Fruit fly (Drosophila melanogaster) whole organism, adult: ENCODE results near the gene Atox1.

ENCODE experiments used
- CG11617 ChIP-seq: fragments of 200-800 bp; sonication (Bioruptor generic); optimal IDR thresholded peaks from 2 replicates; lab custom pipeline; 2017; ENCODE audit warnings: mild to moderate bottlenecking, missing biosample characterization, missing genetic modification reagents, missing genetic modification characterization
- CG12768 ChIP-seq: fragments of 200-800 bp; sonication (Bioruptor generic); optimal IDR thresholded peaks from 2 replicates; lab custom pipeline; 2017; ENCODE audit warnings: missing biosample characterization, missing genetic modification characterization, mild to moderate bottlenecking, moderate library complexity, missing genetic modification reagents
- CG14711 ChIP-seq: fragments of 200-800 bp; sonication (Bioruptor generic); optimal IDR thresholded peaks from 2 replicates; lab custom pipeline; 2018; ENCODE audit warnings: missing biosample characterization, mild to moderate bottlenecking, missing genetic modification characterization, moderate library complexity
- CG1620 ChIP-seq: fragments of 200-800 bp; sonication (Bioruptor generic); optimal IDR thresholded peaks from 2 replicates; lab custom pipeline; 2016; ENCODE audit warnings: missing biosample characterization, missing genetic modification characterization
- CG33017 ChIP-seq: fragments of 200-800 bp; sonication (Bioruptor generic); optimal IDR thresholded peaks from 2 replicates; lab custom pipeline; 2018; ENCODE audit warnings: missing biosample characterization, mild to moderate bottlenecking, missing genetic modification characterization, moderate library complexity
- CG5204 ChIP-seq: fragments of 200-800 bp; sonication (Bioruptor generic); optimal IDR thresholded peaks from 2 replicates; lab custom pipeline; 2016; ENCODE audit warnings: missing biosample characterization, missing genetic modification characterization
- CG7045 ChIP-seq: fragments of 200-800 bp; sonication (Bioruptor generic); optimal IDR thresholded peaks from 2 replicates; lab custom pipeline; 2017; ENCODE audit warnings: missing biosample characterization, mild to moderate bottlenecking, missing genetic modification characterization
- CG7101 ChIP-seq: fragments of 200-800 bp; sonication (Bioruptor generic); optimal IDR thresholded peaks from 2 replicates; lab custom pipeline; 2018; ENCODE audit warnings: missing biosample characterization, mild to moderate bottlenecking, missing genetic modification characterization, moderate library complexity
- Clk ChIP-seq: fragments of 200-800 bp; sonication (Bioruptor generic); optimal IDR thresholded peaks from 2 replicates; lab custom pipeline; 2017; ENCODE audit warnings: missing biosample characterization, missing genetic modification characterization
- Crg-1 ChIP-seq: fragments of 200-800 bp; sonication (Bioruptor generic); optimal IDR thresholded peaks from 2 replicates; lab custom pipeline; 2016; ENCODE audit warnings: missing biosample characterization, missing genetic modification characterization
- Hr96 ChIP-seq: fragments of 200-800 bp; sonication (Bioruptor generic); optimal IDR thresholded peaks from 2 replicates; lab custom pipeline; 2016; ENCODE audit warnings: missing biosample characterization, missing genetic modification characterization
- Mnt ChIP-seq: fragments of 200-800 bp; sonication (Bioruptor generic); optimal IDR thresholded peaks from 2 replicates; lab custom pipeline; 2016; ENCODE audit warnings: missing biosample characterization, mild to moderate bottlenecking, missing genetic modification characterization
- bab1 ChIP-seq: fragments of 200-800 bp; sonication (Bioruptor generic); optimal IDR thresholded peaks from 3 replicates; lab custom pipeline; 2019; ENCODE audit warnings: missing biosample characterization, mild to moderate bottlenecking, missing genetic modification characterization, moderate library complexity
- cic ChIP-seq: fragments of 200-800 bp; sonication (Bioruptor generic); optimal IDR thresholded peaks from 2 replicates; lab custom pipeline; 2017; ENCODE audit warnings: missing biosample characterization, mild to moderate bottlenecking, missing genetic modification characterization, moderate library complexity
- cnc ChIP-seq, 2 experiments: fragments of >200 bp; optimal IDR thresholded peaks; 2 replicates each; lab custom pipeline; 2017
- kay ChIP-seq: fragments of 200-800 bp; sonication (Bioruptor generic); peaks from one replicate; lab custom pipeline; 2016; ENCODE audit warnings: missing biosample characterization, missing genetic modification characterization, borderline replicate concordance
- ovo ChIP-seq: fragments of 200-800 bp; sonication (Bioruptor generic); optimal IDR thresholded peaks from 2 replicates; lab custom pipeline; 2016; ENCODE audit warnings: missing biosample characterization, missing genetic modification characterization
- pad ChIP-seq: fragments of 200-800 bp; sonication (Bioruptor generic); optimal IDR thresholded peaks from 3 replicates; lab custom pipeline; 2017; ENCODE audit warnings: missing biosample characterization, missing genetic modification characterization, mild to moderate bottlenecking, moderate library complexity, missing genetic modification reagents
- tj ChIP-seq: fragments of 200-800 bp; sonication (Bioruptor generic); optimal IDR thresholded peaks from 3 replicates; lab custom pipeline; 2017; ENCODE audit warnings: missing biosample characterization, mild to moderate bottlenecking, missing genetic modification characterization, moderate library complexity
- toe ChIP-seq: fragments of 200-800 bp; sonication (Bioruptor generic); optimal IDR thresholded peaks from 2 replicates; lab custom pipeline; 2016; ENCODE audit warnings: missing biosample characterization, missing genetic modification characterization

Gene Atox1

dm6 chr3L:21639059-21639458 lies 1.7 kb upstream of the Atox1 start, which contains the start of gene CG32445:
CG32445 (plus strand) TSS chr3L:21639359.
- TF ChIP-seq kay (GFP tag; lab: Kevin White, UChicago) = no peak
- no peak for TF ChIP-seq CG7045 (GFP tag; lab: Kevin White, UChicago)
- no peak for TF ChIP-seq Hr96
- TF ChIP-seq tj (GFP tag; lab: Kevin White, UChicago) = no peak
- no peak for TF ChIP-seq cic (GFP tag; lab: Kevin White, UChicago)
- no peak for TF ChIP-seq cnc (optimal IDR thresholded peaks at IDR 0.05; lab: Kevin White, UChicago)
- TF ChIP-seq CG11617 (GFP tag; lab: Kevin White, UChicago) = no peak
- no peak for TF ChIP-seq Clk (GFP tag; lab: Kevin White, UChicago)
- no peak for TF ChIP-seq Crg-1 (GFP tag; lab: Kevin White, UChicago)
- TF ChIP-seq CG7101 (tag; lab: Kevin White, UChicago) = no peak
- no peak for TF ChIP-seq pad (GFP tag; lab: Kevin White, UChicago)
- no peak for TF ChIP-seq CG14711 (tag; lab: Kevin White, UChicago)
- TF ChIP-seq toe (GFP tag; lab: Kevin White, UChicago) = no peak

- no peak for TF ChIP-seq CG7045 (GFP tag; lab: Kevin White, UChicago)
Measured at dm6 chr3L:21642908-21643572, 2.2 kb downstream of the Atox1 start.

DNA sequence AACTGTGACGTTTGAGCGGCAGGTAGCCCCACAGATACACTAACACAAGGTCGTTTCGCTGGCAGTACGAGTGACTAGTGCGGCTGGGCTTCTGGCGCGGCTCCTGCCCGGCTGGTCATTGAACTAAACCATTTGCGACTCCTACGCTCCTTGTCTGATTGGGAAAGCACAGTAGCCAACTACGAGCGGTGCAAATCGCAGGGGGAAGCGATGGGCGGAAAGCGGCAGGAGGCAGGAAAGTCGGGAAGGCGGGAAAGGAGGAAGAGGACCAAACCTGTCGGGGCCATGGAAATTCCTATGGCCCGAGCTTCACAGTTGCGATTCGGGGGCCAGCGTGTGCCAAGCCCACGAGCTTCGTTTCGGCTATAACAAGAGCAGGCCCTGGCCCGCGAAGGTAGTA lies 3.4 kb downstream of the Atox1 start:
- TF ChIP-seq Clk (GFP tag; lab: Kevin White, UChicago) (no peak), CG33017 (tag; lab: Kevin White, UChicago) (no peak), Crg-1 (GFP tag; lab: Kevin White, UChicago) (no peak), CG7101 (tag; lab: Kevin White, UChicago) (no peak), toe (GFP tag; lab: Kevin White, UChicago) (no peak), Hr96 (no peak), CG11617 (GFP tag; lab: Kevin White, UChicago) (no peak)

DNA sequence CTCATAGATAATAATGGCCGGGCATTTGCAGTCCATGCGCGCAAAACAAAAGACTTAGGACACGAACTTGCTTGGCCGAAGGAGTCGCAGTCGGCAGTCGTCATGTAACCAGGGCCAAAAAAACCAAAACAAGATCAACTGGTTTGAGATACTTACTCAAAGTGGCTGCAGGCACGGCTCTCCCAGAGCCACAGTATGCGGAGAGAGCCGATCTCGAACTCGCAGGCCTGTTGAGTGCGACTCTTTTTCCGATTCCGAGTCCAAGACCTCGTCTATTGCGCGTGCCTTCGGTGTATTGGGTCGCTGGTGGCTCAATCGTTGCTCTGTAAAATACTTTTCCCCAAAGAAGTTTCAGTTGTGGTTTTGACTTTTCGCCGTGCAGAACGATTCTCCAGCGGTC lies 3.8 kb downstream of the Atox1 start, which contains the start of gene CG43980:
Gene CG43980 (plus strand): TSS at position 352 of the 400 bp plus-strand sequence.
- TF ChIP-seq Crg-1 (GFP tag; lab: Kevin White, UChicago) (no peak), cic (GFP tag; lab: Kevin White, UChicago) (no peak), Mnt (GFP tag; lab: Kevin White, UChicago) (no peak), Hr96 (no peak), CG7101 (tag; lab: Kevin White, UChicago) (no peak), CG1620 (GFP tag; lab: Kevin White, UChicago) (no peak), CG11617 (GFP tag; lab: Kevin White, UChicago) (no peak), tj (GFP tag; lab: Kevin White, UChicago) (no peak), bab1 (GFP tag; lab: Kevin White, UChicago) (no peak), Clk (GFP tag; lab: Kevin White, UChicago) (no peak), cnc (optimal IDR thresholded peaks at IDR 0.05; lab: Kevin White, UChicago) (no peak), CG33017 (tag; lab: Kevin White, UChicago) (no peak), toe (GFP tag; lab: Kevin White, UChicago) (no peak), CG7045 (GFP tag; lab: Kevin White, UChicago) (no peak), CG5204 (GFP tag; lab: Kevin White, UChicago) (no peak), CG12768 (GFP tag; lab: Kevin White, UChicago) (no peak), kay (GFP tag; lab: Kevin White, UChicago) (no peak), CG14711 (tag; lab: Kevin White, UChicago) (no peak), pad (GFP tag; lab: Kevin White, UChicago) (no peak), ovo (GFP tag; lab: Kevin White, UChicago) (no peak)

DNA sequence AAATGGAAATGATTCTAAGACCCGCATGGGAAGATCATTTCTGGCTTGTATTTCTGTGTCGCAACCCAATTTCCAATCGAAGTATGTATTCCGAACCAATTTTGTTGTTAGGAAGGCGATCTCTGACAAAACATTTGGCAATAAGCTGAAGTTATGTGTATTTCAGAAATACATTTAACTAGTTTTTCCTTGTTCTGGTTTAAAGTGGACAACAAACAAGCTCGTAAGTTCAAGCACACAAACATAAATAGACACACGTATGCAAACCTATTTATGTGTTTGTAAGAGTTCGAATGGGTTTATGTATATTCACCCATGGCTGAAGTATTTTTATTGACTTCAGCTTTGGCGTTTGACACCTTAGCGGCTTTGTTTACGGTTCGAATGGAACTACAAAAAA lies 5.1 kb downstream of the Atox1 start:
- no peak for TF ChIP-seq kay (GFP tag; lab: Kevin White, UChicago)
- TF ChIP-seq Crg-1 (GFP tag; lab: Kevin White, UChicago) = no peak
- TF ChIP-seq CG5204 (GFP tag; lab: Kevin White, UChicago) = no peak
- no peak for TF ChIP-seq Hr96
- no peak for TF ChIP-seq Clk (GFP tag; lab: Kevin White, UChicago)
- TF ChIP-seq cnc (optimal IDR thresholded peaks at IDR 0.05; lab: Kevin White, UChicago) = no peak
- TF ChIP-seq CG7101 (tag; lab: Kevin White, UChicago) = no peak
- no peak for TF ChIP-seq tj (GFP tag; lab: Kevin White, UChicago)
- no peak for TF ChIP-seq cic (GFP tag; lab: Kevin White, UChicago)
- TF ChIP-seq bab1 (GFP tag; lab: Kevin White, UChicago) = no peak
- no peak for TF ChIP-seq CG12768 (GFP tag; lab: Kevin White, UChicago)
- TF ChIP-seq toe (GFP tag; lab: Kevin White, UChicago) = no peak

DNA sequence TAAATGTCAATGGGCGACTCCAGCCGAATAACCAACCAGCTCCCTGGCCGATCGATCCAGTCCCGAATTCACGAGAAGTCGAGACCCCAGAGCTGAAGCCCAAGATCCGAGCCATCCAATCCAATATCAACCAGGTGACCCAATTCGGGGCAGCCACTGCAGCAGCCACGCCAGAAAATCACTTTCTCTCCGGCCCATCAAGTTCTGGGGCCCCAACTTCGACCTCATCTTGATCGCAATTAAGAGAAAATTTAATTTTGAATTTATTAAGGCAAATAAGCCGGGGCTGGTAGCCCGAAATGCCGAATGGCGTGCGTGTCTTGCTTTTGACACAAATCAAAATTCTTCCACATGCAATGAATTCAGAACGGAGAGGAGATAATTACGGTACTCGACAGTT lies 7.1 kb downstream of the Atox1 start:
- no peak for TF ChIP-seq CG33017 (tag; lab: Kevin White, UChicago)
- no peak for TF ChIP-seq Hr96
- TF ChIP-seq CG7101 (tag; lab: Kevin White, UChicago) = no peak
- TF ChIP-seq toe (GFP tag; lab: Kevin White, UChicago) = no peak
- TF ChIP-seq CG5204 (GFP tag; lab: Kevin White, UChicago) = no peak
- TF ChIP-seq kay (GFP tag; lab: Kevin White, UChicago) = no peak
- TF ChIP-seq CG1620 (GFP tag; lab: Kevin White, UChicago) = no peak
- TF ChIP-seq CG14711 (tag; lab: Kevin White, UChicago) = no peak
